Worm (Caenorhabditis elegans) whole organism, midembryonic: ENCODE results near the gene R11G1.7.

ENCODE experiments used
- T22C8.4 ChIP-seq: fragments of 200-800 bp; sonication (Bioruptor generic); IDR thresholded peaks from 2 replicates; pipeline ENCODE4 v1.3.6; 2022; ENCODE audit warnings: missing genetic modification characterization, missing compliant biosample characterization
- cog-1 ChIP-seq: sonication (generic microtip); optimal IDR thresholded peaks from 2 replicates; lab custom pipeline; 2016; ENCODE audit warnings: missing genetic modification characterization, missing compliant biosample characterization
- flt-1 ChIP-seq: fragments of 200-800 bp; sonication (Bioruptor generic); IDR thresholded peaks from 2 replicates; pipeline ENCODE4 v1.3.6; 2022; ENCODE audit warnings: missing genetic modification characterization, missing compliant biosample characterization
- klf-2 ChIP-seq: fragments of 200-800 bp; sonication (Bioruptor generic); conservative IDR thresholded peaks from 2 replicates; pipeline ENCODE4 v1.3.6; 2022; ENCODE audit warnings: missing genetic modification reagents, missing genetic modification characterization, missing compliant biosample characterization
- med-1 ChIP-seq: sonication (generic microtip); optimal IDR thresholded peaks from 2 replicates; lab custom pipeline; 2017; ENCODE audit warnings: missing genetic modification characterization, mild to moderate bottlenecking, missing compliant biosample characterization, antibody characterized with exemption, missing genetic modification reagents; ENCODE audit not compliant: insufficient read depth
- ref-1 ChIP-seq: fragments of 200-800 bp; sonication (Bioruptor generic); conservative IDR thresholded peaks from 2 replicates; pipeline ENCODE4 v1.3.6; 2022; ENCODE audit warnings: missing genetic modification reagents, missing genetic modification characterization, missing compliant biosample characterization
- tab-1 ChIP-seq: fragments of 200-800 bp; sonication (Bioruptor generic); IDR thresholded peaks from 2 replicates; pipeline ENCODE4 v1.3.6; 2022; ENCODE audit warnings: missing genetic modification characterization, missing compliant biosample characterization
- ztf-23 ChIP-seq: fragments of 200-800 bp; sonication (Bioruptor generic); IDR thresholded peaks from 2 replicates; pipeline ENCODE4 v1.3.6; 2022; ENCODE audit warnings: missing genetic modification reagents, missing genetic modification characterization, missing compliant biosample characterization
- ztf-29 ChIP-seq: fragments of 200-800 bp; sonication (Bioruptor generic); IDR thresholded peaks from 2 replicates; pipeline ENCODE4 v1.3.6; 2022; ENCODE audit warnings: missing genetic modification reagents, missing genetic modification characterization, missing compliant biosample characterization

ce11 chrX:3634782-3635181, 21.3 kb upstream of the R11G1.7 start:
- TF ChIP-seq ztf-29 (GFP tag; lab: Robert Waterston, UW) (no peak), med-1 (GFP tag; lab: Kevin White, UChicago) (no peak), klf-2 (GFP tag; lab: Robert Waterston, UW) (no peak), T22C8.4 (GFP tag; lab: Robert Waterston, UW) (no peak), flt-1 (GFP tag; lab: Robert Waterston, UW) (no peak), tab-1 (no peak), cog-1 (tag; lab: Kevin White, UChicago) (no peak), ztf-23 (GFP tag; lab: Robert Waterston, UW) (no peak), ref-1 (GFP tag; lab: Robert Waterston, UW) (no peak)
